Worm (Caenorhabditis elegans): ENCODE results near the gene F41C6.7.
"Not testable (repeated sequence)": the region's sequence is repeated elsewhere in the genome, so short reads cannot be mapped to it uniquely, and the experiment has no call there.

Gene F41C6.7

ce11 chrX:6894104-6894503, 9.0 kb upstream of the F41C6.7 start:
- no peak for TF ChIP-seq scrt-1 (GFP tag; IDR thresholded peaks at IDR 0.05)
- no peak for TF ChIP-seq tra-4 (tag; optimal IDR thresholded peaks at IDR 0.05)
- no peak for TF ChIP-seq tbx-37 (GFP tag; conservative IDR thresholded peaks at IDR 0.05)
- no peak for TF ChIP-seq sea-1 (GFP tag; conservative IDR thresholded peaks at IDR 0.05)
- no peak for TF ChIP-seq flt-1 (GFP tag; IDR thresholded peaks at IDR 0.05)
- TF ChIP-seq pes-1 (GFP tag; IDR thresholded peaks at IDR 0.05) = no peak
- TF ChIP-seq hmg-4 (GFP tag; optimal IDR thresholded peaks at IDR 0.05) = no peak
- TF ChIP-seq ceh-13 (GFP tag; optimal IDR thresholded peaks at IDR 0.05) = no peak
- no peak for TF ChIP-seq B0310.2 (tag; optimal IDR thresholded peaks at IDR 0.05)

ce11 chrX:6893074-6893473, 8.0 kb upstream of the F41C6.7 start:
- TF ChIP-seq hmbx-1 (tag; optimal IDR thresholded peaks at IDR 0.05) (no peak), hmg-4 (GFP tag; optimal IDR thresholded peaks at IDR 0.05) (no peak), pes-1 (GFP tag; IDR thresholded peaks at IDR 0.05) (no peak), aly-1 (tag; optimal IDR thresholded peaks at IDR 0.05) (no peak), ama-1 (optimal IDR thresholded peaks at IDR 0.05) (no peak), sea-1 (GFP tag; conservative IDR thresholded peaks at IDR 0.05) (no peak), B0310.2 (tag; optimal IDR thresholded peaks at IDR 0.05) (no peak), flt-1 (GFP tag; IDR thresholded peaks at IDR 0.05) (no peak), F13C5.2 (tag; optimal IDR thresholded peaks at IDR 0.05) (no peak), tra-4 (tag; optimal IDR thresholded peaks at IDR 0.05) (no peak), ceh-13 (GFP tag; optimal IDR thresholded peaks at IDR 0.05) (no peak), ceh-36 (tag; optimal IDR thresholded peaks at IDR 0.05) (no peak), hnd-1 (tag; optimal IDR thresholded peaks at IDR 0.05) (no peak), ets-7 (tag; optimal IDR thresholded peaks at IDR 0.05) (no peak), tbx-37 (GFP tag; conservative IDR thresholded peaks at IDR 0.05) (no peak)

- TF ChIP-seq tbx-37 (GFP tag; conservative IDR thresholded peaks at IDR 0.05) (no peak), hnd-1 (tag; optimal IDR thresholded peaks at IDR 0.05) (no peak), sea-1 (GFP tag; conservative IDR thresholded peaks at IDR 0.05) (no peak), hmg-4 (GFP tag; optimal IDR thresholded peaks at IDR 0.05) (no peak), ama-1 (optimal IDR thresholded peaks at IDR 0.05) (no peak), ets-7 (tag; optimal IDR thresholded peaks at IDR 0.05) (no peak), pes-1 (GFP tag; IDR thresholded peaks at IDR 0.05) (no peak), ceh-36 (tag; optimal IDR thresholded peaks at IDR 0.05) (no peak), scrt-1 (GFP tag; IDR thresholded peaks at IDR 0.05) (no peak)
Observed at ce11 chrX:6889374-6889773, 4.3 kb upstream of the F41C6.7 start, which contains the start of gene unc-6. unc-6 (plus strand) TSS chrX:6889674.

ce11 chrX:6888208-6888607, 3.1 kb upstream of the F41C6.7 start:
- TF ChIP-seq flt-1 (GFP tag; IDR thresholded peaks at IDR 0.05) (no peak), hmbx-1 (tag; optimal IDR thresholded peaks at IDR 0.05) (no peak), ama-1 (optimal IDR thresholded peaks at IDR 0.05) (no peak), F13C5.2 (tag; optimal IDR thresholded peaks at IDR 0.05) (no peak), hnd-1 (tag; optimal IDR thresholded peaks at IDR 0.05) (no peak), tbx-11 (GFP tag; IDR thresholded peaks at IDR 0.05) (no peak), hmg-4 (GFP tag; optimal IDR thresholded peaks at IDR 0.05) (no peak), scrt-1 (GFP tag; IDR thresholded peaks at IDR 0.05) (no peak), B0310.2 (tag; optimal IDR thresholded peaks at IDR 0.05) (no peak), pes-1 (GFP tag; IDR thresholded peaks at IDR 0.05) (no peak), ets-7 (tag; optimal IDR thresholded peaks at IDR 0.05) (no peak), ceh-36 (tag; optimal IDR thresholded peaks at IDR 0.05) (no peak), sea-1 (GFP tag; conservative IDR thresholded peaks at IDR 0.05) (no peak), tra-4 (tag; optimal IDR thresholded peaks at IDR 0.05) (no peak), tbx-37 (GFP tag; conservative IDR thresholded peaks at IDR 0.05) (no peak), aly-1 (tag; optimal IDR thresholded peaks at IDR 0.05) (no peak), ceh-13 (GFP tag; optimal IDR thresholded peaks at IDR 0.05) (no peak)

DNA sequence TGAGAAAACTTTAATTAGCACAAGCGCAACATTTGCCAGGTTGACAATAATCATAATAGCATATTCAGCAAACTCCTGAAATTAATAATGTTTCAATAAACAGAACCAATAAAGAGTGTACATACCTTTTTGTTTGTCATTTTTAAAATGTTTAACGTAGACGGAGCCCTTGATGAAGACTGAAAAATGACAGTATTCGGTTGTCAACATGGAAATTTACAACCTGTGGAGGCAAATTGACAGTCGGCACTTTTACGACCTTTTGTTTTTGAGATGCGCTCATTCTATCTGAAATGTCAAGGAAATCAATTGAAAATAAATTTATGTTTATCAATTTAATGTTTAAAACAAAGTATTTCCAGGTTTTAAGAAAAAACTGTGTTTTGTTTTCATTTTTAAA, 638 bp downstream of the F41C6.7 start:
- TF ChIP-seq hmg-4 (GFP tag; optimal IDR thresholded peaks at IDR 0.05) = no peak
- TF ChIP-seq ceh-13 (GFP tag; optimal IDR thresholded peaks at IDR 0.05) = no peak

- TF ChIP-seq ceh-36 (tag; optimal IDR thresholded peaks at IDR 0.05); hmbx-1 (tag; optimal IDR thresholded peaks at IDR 0.05); sea-1 (GFP tag; conservative IDR thresholded peaks at IDR 0.05): not testable (repeated sequence)
Observed at ce11 chrX:6881795-6882194, 3.3 kb downstream of the F41C6.7 start, which contains the start of gene F41C6.6. F41C6.6 (minus strand) TSS chrX:6881895.

ce11 chrX:6877436-6877835, 7.6 kb downstream of the F41C6.7 start, which contains the start of gene col-173:
col-173 (minus strand) TSS chrX:6877536.
- no peak for TF ChIP-seq B0310.2 (tag; optimal IDR thresholded peaks at IDR 0.05)
- TF ChIP-seq hmbx-1 (tag; optimal IDR thresholded peaks at IDR 0.05) = no peak
- no peak for TF ChIP-seq tbx-11 (GFP tag; IDR thresholded peaks at IDR 0.05)
- TF ChIP-seq tra-4 (tag; optimal IDR thresholded peaks at IDR 0.05) = no peak
- no peak for TF ChIP-seq scrt-1 (GFP tag; IDR thresholded peaks at IDR 0.05)
- no peak for TF ChIP-seq flt-1 (GFP tag; IDR thresholded peaks at IDR 0.05)
- TF ChIP-seq ets-7 (tag; optimal IDR thresholded peaks at IDR 0.05) = no peak
- no peak for TF ChIP-seq hnd-1 (tag; optimal IDR thresholded peaks at IDR 0.05)

ce11 chrX:6875273-6875672, 9.8 kb downstream of the F41C6.7 start:
- TF ChIP-seq hnd-1 (tag; optimal IDR thresholded peaks at IDR 0.05) (no peak), sea-1 (GFP tag; conservative IDR thresholded peaks at IDR 0.05) (no peak), scrt-1 (GFP tag; IDR thresholded peaks at IDR 0.05) (no peak), tra-4 (tag; optimal IDR thresholded peaks at IDR 0.05) (no peak), B0310.2 (tag; optimal IDR thresholded peaks at IDR 0.05) (no peak), ceh-13 (GFP tag; optimal IDR thresholded peaks at IDR 0.05) (no peak), flt-1 (GFP tag; IDR thresholded peaks at IDR 0.05) (no peak), tbx-11 (GFP tag; IDR thresholded peaks at IDR 0.05) (no peak), ets-7 (tag; optimal IDR thresholded peaks at IDR 0.05) (no peak), hmg-4 (GFP tag; optimal IDR thresholded peaks at IDR 0.05) (no peak), ama-1 (optimal IDR thresholded peaks at IDR 0.05) (no peak), F13C5.2 (tag; optimal IDR thresholded peaks at IDR 0.05) (no peak), aly-1 (tag; optimal IDR thresholded peaks at IDR 0.05) (no peak), pes-1 (GFP tag; IDR thresholded peaks at IDR 0.05) (no peak), tbx-37 (GFP tag; conservative IDR thresholded peaks at IDR 0.05) (no peak), hmbx-1 (tag; optimal IDR thresholded peaks at IDR 0.05) (no peak)

All from whole organism, early embryonic.